Worm (Caenorhabditis elegans): ENCODE results near the gene B0034.4.

- TF ChIP-seq lin-11 (tag; optimal IDR thresholded peaks at IDR 0.05): no peak
- TF ChIP-seq pha-4 (tag; optimal IDR thresholded peaks at IDR 0.05): no peak
- TF ChIP-seq pros-1 (tag; optimal IDR thresholded peaks at IDR 0.05): no peak
- TF ChIP-seq fkh-10 (GFP tag; optimal IDR thresholded peaks at IDR 0.05): no peak
These were observed 26.7 kb downstream of the B0034.4 start, which contains the start of gene F28B12.1 for ce11 chrII:5942593-5942992.

Measured in whole organism, late embryonic.